Worm (Caenorhabditis elegans) whole organism, early embryonic: ENCODE measurements around the gene sre-41.

Source experiments
- ama-1 ChIP-seq: fragments of 150-350 bp; optimal IDR thresholded peaks from 2 replicates; lab custom pipeline; 2014
- ceh-13 ChIP-seq: fragments of 200-800 bp; sonication (Bioruptor generic); optimal IDR thresholded peaks from 2 replicates; lab custom pipeline; 2018; ENCODE audit warnings: mild to moderate bottlenecking, missing genetic modification characterization, missing compliant biosample characterization
- flt-1 ChIP-seq: fragments of 200-800 bp; sonication (Bioruptor generic); IDR thresholded peaks from 2 replicates; pipeline ENCODE4 v1.3.6; 2022; ENCODE audit warnings: missing genetic modification characterization, missing compliant biosample characterization
- hmg-4 ChIP-seq: fragments of 200-800 bp; sonication (Bioruptor generic); optimal IDR thresholded peaks from 2 replicates; lab custom pipeline; 2018; ENCODE audit warnings: mild to moderate bottlenecking, missing genetic modification characterization, missing compliant biosample characterization
- tra-4 ChIP-seq: sonication (generic microtip); optimal IDR thresholded peaks from 2 replicates; lab custom pipeline; 2017; ENCODE audit warnings: missing genetic modification characterization, missing compliant biosample characterization

- TF ChIP-seq ama-1 (lab: Kevin White, UChicago) (no peak), flt-1 (no peak), tra-4 (tag; lab: Kevin White, UChicago) (no peak), ceh-13 (GFP tag; lab: Kevin White, UChicago) (no peak), hmg-4 (GFP tag; lab: Kevin White, UChicago) (no peak)
These were observed 18.9 kb upstream of the sre-41 start for ce11 chrII:12369202-12369601.
